Fruit fly (Drosophila melanogaster) whole organism, embryonic: ENCODE measurements around the gene CG7497.

Experiments
- Adf1 ChIP-seq: fragments of 200-800 bp; sonication (Bioruptor generic); IDR thresholded peaks from 2 replicates; pipeline ENCODE4 v1.3.6; 2022; ENCODE audit warnings: missing biosample characterization, missing genetic modification characterization
- CG10267 ChIP-seq: fragments of 200-800 bp; sonication (Bioruptor generic); optimal IDR thresholded peaks from 2 replicates; lab custom pipeline; 2018; ENCODE audit warnings: missing biosample characterization, mild to moderate bottlenecking, missing genetic modification characterization, moderate library complexity
- CG10321 ChIP-seq: fragments of 200-800 bp; sonication (Bioruptor generic); IDR thresholded peaks from 2 replicates; pipeline ENCODE4 v1.3.6; 2022; ENCODE audit warnings: missing biosample characterization, missing genetic modification characterization
- CG10565 ChIP-seq: fragments of 200-800 bp; sonication (Bioruptor generic); optimal IDR thresholded peaks from 3 replicates; lab custom pipeline; 2016; ENCODE audit warnings: missing biosample characterization, mild to moderate bottlenecking, missing genetic modification characterization
- CG11247 ChIP-seq: fragments of 200-800 bp; sonication (Bioruptor generic); IDR thresholded peaks from 2 replicates; pipeline ENCODE4 v1.3.6; 2022; ENCODE audit warnings: missing biosample characterization, missing genetic modification characterization
- CG15073 ChIP-seq: fragments of 200-800 bp; sonication (Bioruptor generic); optimal IDR thresholded peaks from 2 replicates; lab custom pipeline; 2016; ENCODE audit warnings: missing biosample characterization, missing genetic modification characterization
- CG16815 ChIP-seq: fragments of 200-800 bp; sonication (Bioruptor generic); optimal IDR thresholded peaks from 3 replicates; lab custom pipeline; 2017; ENCODE audit warnings: missing biosample characterization, mild to moderate bottlenecking, missing genetic modification characterization
- CG17612 ChIP-seq: fragments of 200-800 bp; sonication (Bioruptor generic); IDR thresholded peaks from 2 replicates; pipeline ENCODE4 v1.3.6; 2022; ENCODE audit warnings: missing biosample characterization, missing genetic modification characterization
- CG17802 ChIP-seq: fragments of 200-800 bp; sonication (Bioruptor generic); optimal IDR thresholded peaks from 2 replicates; lab custom pipeline; 2018; ENCODE audit warnings: missing biosample characterization, mild to moderate bottlenecking, missing genetic modification characterization, moderate library complexity
- CG3163 ChIP-seq: fragments of 200-800 bp; sonication (Bioruptor generic); optimal IDR thresholded peaks from 3 replicates; lab custom pipeline; 2016; ENCODE audit warnings: missing biosample characterization, missing genetic modification characterization
- CG3281 ChIP-seq: fragments of 200-800 bp; sonication (Bioruptor generic); optimal IDR thresholded peaks from 3 replicates; lab custom pipeline; 2017; ENCODE audit warnings: missing biosample characterization, mild to moderate bottlenecking, missing genetic modification characterization
- CG33213 ChIP-seq: fragments of 200-800 bp; sonication (Bioruptor generic); optimal IDR thresholded peaks from 3 replicates; lab custom pipeline; 2016; ENCODE audit warnings: missing biosample characterization, missing genetic modification characterization
- CG33557 ChIP-seq: fragments of 200-800 bp; sonication (Bioruptor generic); optimal IDR thresholded peaks from 2 replicates; lab custom pipeline; 2019; ENCODE audit warnings: missing biosample characterization, mild to moderate bottlenecking, missing genetic modification characterization, moderate library complexity
- CG34224 ChIP-seq: fragments of 200-800 bp; sonication (Bioruptor generic); IDR thresholded peaks from 3 replicates; pipeline ENCODE4 v1.3.6; 2022; ENCODE audit warnings: missing biosample characterization, missing genetic modification characterization; ENCODE audit not compliant: partially characterized antibody
- CG3847 ChIP-seq: fragments of 200-800 bp; sonication (Bioruptor generic); IDR thresholded peaks from 2 replicates; pipeline ENCODE4 v1.3.6; 2022; ENCODE audit warnings: missing biosample characterization, missing genetic modification characterization
- CG7271 ChIP-seq: fragments of 200-800 bp; sonication (Bioruptor generic); optimal IDR thresholded peaks from 2 replicates; lab custom pipeline; 2018; ENCODE audit warnings: missing biosample characterization, mild to moderate bottlenecking, missing genetic modification characterization, moderate library complexity
- CG9609 ChIP-seq: fragments of 200-800 bp; sonication (Bioruptor generic); optimal IDR thresholded peaks from 3 replicates; lab custom pipeline; 2016; ENCODE audit warnings: missing biosample characterization, missing genetic modification characterization
- Dll ChIP-seq: fragments of 200-800 bp; sonication (Bioruptor generic); IDR thresholded peaks from 4 replicates; pipeline ENCODE4 v1.3.6; 2022; ENCODE audit warnings: missing biosample characterization, missing genetic modification characterization; ENCODE audit not compliant: partially characterized antibody
- Doc3 ChIP-seq: fragments of 200-800 bp; sonication (Bioruptor generic); IDR thresholded peaks from 3 replicates; pipeline ENCODE4 v1.3.6; 2022; ENCODE audit warnings: missing biosample characterization, missing genetic modification characterization; ENCODE audit not compliant: partially characterized antibody
- Drgx ChIP-seq: fragments of 200-800 bp; sonication (Bioruptor generic); IDR thresholded peaks from 2 replicates; pipeline ENCODE4 v1.3.6; 2022; ENCODE audit warnings: missing biosample characterization, missing genetic modification characterization
- Eip74EF ChIP-seq, 2 experiments: fragments of 200-800 bp in 1 of 2; fragments of >200 bp in 1 of 2; sonication (Bioruptor generic) in 1 of 2; optimal IDR thresholded peaks; 2 replicates each; lab custom pipeline; 2017 to 2019; ENCODE audit warnings: missing biosample characterization in 2 of 2, missing genetic modification characterization in 2 of 2, mild to moderate bottlenecking in 1 of 2, moderate library complexity in 1 of 2
- Hsf ChIP-seq: fragments of 200-800 bp; sonication (Bioruptor generic); optimal IDR thresholded peaks from 3 replicates; lab custom pipeline; 2016; ENCODE audit warnings: missing biosample characterization, missing genetic modification characterization
- Lpt ChIP-seq: fragments of >200 bp; optimal IDR thresholded peaks from 2 replicates; lab custom pipeline; 2018; ENCODE audit warnings: missing biosample characterization, missing genetic modification characterization
- MESR4 ChIP-seq: fragments of 200-800 bp; sonication (Bioruptor generic); optimal IDR thresholded peaks from 2 replicates; lab custom pipeline; 2018; ENCODE audit warnings: missing biosample characterization, mild to moderate bottlenecking, missing genetic modification characterization, moderate library complexity
- Mad ChIP-seq: fragments of 200-800 bp; sonication (Bioruptor generic); optimal IDR thresholded peaks from 2 replicates; lab custom pipeline; 2016; ENCODE audit warnings: missing biosample characterization, missing genetic modification characterization
- Opbp ChIP-seq: fragments of 200-800 bp; sonication (Bioruptor generic); IDR thresholded peaks from 3 replicates; pipeline ENCODE4 v1.3.6; 2022; ENCODE audit warnings: missing biosample characterization, missing genetic modification characterization; ENCODE audit not compliant: partially characterized antibody
- Ptx1 ChIP-seq: fragments of 200-800 bp; sonication (Bioruptor generic); IDR thresholded peaks from 2 replicates; pipeline ENCODE4 v1.3.6; 2022; ENCODE audit warnings: missing biosample characterization, missing genetic modification characterization
- Sox102F ChIP-seq: fragments of 200-800 bp; sonication (Bioruptor generic); optimal IDR thresholded peaks from 2 replicates; lab custom pipeline; 2018; ENCODE audit warnings: missing biosample characterization, mild to moderate bottlenecking, missing genetic modification characterization, moderate library complexity
- YL-1 ChIP-seq: fragments of 200-800 bp; sonication (Bioruptor generic); optimal IDR thresholded peaks from 3 replicates; lab custom pipeline; 2017; ENCODE audit warnings: missing biosample characterization, mild to moderate bottlenecking, missing genetic modification characterization
- ara ChIP-seq: fragments of 200-800 bp; sonication (Bioruptor generic); IDR thresholded peaks from 2 replicates; pipeline ENCODE4 v1.3.6; 2022; ENCODE audit warnings: missing biosample characterization, missing genetic modification characterization
- ci ChIP-seq: fragments of 200-800 bp; sonication (Bioruptor generic); IDR thresholded peaks from 3 replicates; pipeline ENCODE4 v1.3.6; 2022; ENCODE audit warnings: missing biosample characterization, missing genetic modification characterization
- fd64A ChIP-seq: fragments of 200-800 bp; sonication (Bioruptor generic); optimal IDR thresholded peaks from 3 replicates; lab custom pipeline; 2018; ENCODE audit warnings: missing biosample characterization, mild to moderate bottlenecking, missing genetic modification characterization
- gcm ChIP-seq: fragments of 200-800 bp; sonication (Bioruptor generic); optimal IDR thresholded peaks from 2 replicates; lab custom pipeline; 2019; ENCODE audit warnings: missing biosample characterization, mild to moderate bottlenecking, missing genetic modification characterization, moderate library complexity
- kah ChIP-seq: fragments of 200-800 bp; sonication (Bioruptor generic); optimal IDR thresholded peaks from 2 replicates; lab custom pipeline; 2018; ENCODE audit warnings: missing biosample characterization, mild to moderate bottlenecking, missing genetic modification characterization
- nom ChIP-seq: fragments of 200-800 bp; sonication (Bioruptor generic); optimal IDR thresholded peaks from 2 replicates; lab custom pipeline; 2017; ENCODE audit warnings: missing biosample characterization, missing genetic modification characterization, mild to moderate bottlenecking, moderate library complexity, missing genetic modification reagents
- pan ChIP-seq, 4 experiments: fragments of >200 bp in 3 of 4; fragments of 200-800 bp in 1 of 4; sonication (Bioruptor generic) in 1 of 4; optimal IDR thresholded peaks in 3 of 4; IDR thresholded peaks in 1 of 4; 2 replicates each; pipeline versions ENCODE4 v1.3.6 to Lab custom; 2017 to 2022; ENCODE audit warnings: missing biosample characterization in 2 of 4, missing genetic modification characterization in 2 of 4, mixed read lengths in 1 of 4
- row ChIP-seq: fragments of 200-800 bp; sonication (Bioruptor generic); IDR thresholded peaks from 3 replicates; pipeline ENCODE4 v1.3.6; 2022; ENCODE audit warnings: missing biosample characterization, missing genetic modification characterization
- run ChIP-seq: fragments of 200-800 bp; sonication (Bioruptor generic); optimal IDR thresholded peaks from 3 replicates; lab custom pipeline; 2018; ENCODE audit warnings: missing biosample characterization, mild to moderate bottlenecking, missing genetic modification characterization
- seq ChIP-seq: fragments of 200-800 bp; sonication (Bioruptor generic); IDR thresholded peaks from 2 replicates; pipeline ENCODE4 v1.3.6; 2022; ENCODE audit warnings: missing biosample characterization, missing genetic modification characterization
- sima ChIP-seq: fragments of 200-800 bp; sonication (Bioruptor generic); optimal IDR thresholded peaks from 2 replicates; lab custom pipeline; 2016; ENCODE audit warnings: missing biosample characterization, missing genetic modification characterization
- sna ChIP-seq: fragments of 200-800 bp; sonication (Bioruptor generic); IDR thresholded peaks from 2 replicates; pipeline ENCODE4 v1.3.6; 2022; ENCODE audit warnings: missing biosample characterization, missing genetic modification characterization; ENCODE audit not compliant: partially characterized antibody
- so ChIP-seq: fragments of 200-800 bp; sonication (Bioruptor generic); IDR thresholded peaks from 3 replicates; pipeline ENCODE4 v1.3.6; 2022; ENCODE audit warnings: missing biosample characterization, missing genetic modification characterization
- sr ChIP-seq: fragments of 200-800 bp; sonication (Bioruptor generic); IDR thresholded peaks from 3 replicates; pipeline ENCODE4 v1.3.6; 2022; ENCODE audit warnings: missing biosample characterization, missing genetic modification characterization
- sug ChIP-seq: fragments of 200-800 bp; optimal IDR thresholded peaks from 2 replicates; lab custom pipeline; 2019; ENCODE audit warnings: missing biosample characterization, mild to moderate bottlenecking, missing genetic modification characterization, moderate library complexity
- ttk ChIP-seq: fragments of 200-800 bp; sonication (Bioruptor generic); IDR thresholded peaks from 2 replicates; pipeline ENCODE4 v2.1.2; 2022; ENCODE audit warnings: missing biosample characterization, missing genetic modification characterization
- vvl ChIP-seq: fragments of 200-800 bp; sonication (Bioruptor generic); IDR thresholded peaks from 2 replicates; pipeline ENCODE4 v1.3.6; 2022; ENCODE audit warnings: missing biosample characterization, missing genetic modification characterization
- z ChIP-seq: fragments of 200-800 bp; sonication (Bioruptor generic); IDR thresholded peaks from 3 replicates; pipeline ENCODE4 v1.3.6; 2022; ENCODE audit warnings: missing biosample characterization, missing genetic modification characterization
- zen ChIP-seq: fragments of 200-800 bp; sonication (Bioruptor generic); optimal IDR thresholded peaks from 3 replicates; lab custom pipeline; 2018; ENCODE audit warnings: missing biosample characterization, mild to moderate bottlenecking, missing genetic modification characterization, moderate library complexity

The CG7497 gene

dm6 chr3L:17590455-17591216, 42.6 kb upstream of the CG7497 start (continued):
- peak; percentile 46; the same call in 1 of the 4 replicates for TF ChIP-seq Dll (GFP tag; lab: Robert Waterston, UW)
- TF ChIP-seq CG3163 (GFP tag; lab: Kevin White, UChicago), result no peak
- no peak for TF ChIP-seq kah (GFP tag; lab: Kevin White, UChicago)
- no peak for TF ChIP-seq CG17612 (GFP tag; lab: Robert Waterston, UW)
- peak in 1 of 2 experiments; percentile 47 for TF ChIP-seq Eip74EF (GFP tag; optimal IDR thresholded peaks at IDR 0.05; lab: Kevin White, UChicago)
- no peak for TF ChIP-seq CG16815 (GFP tag; lab: Kevin White, UChicago)
- peak; percentile 40 for TF ChIP-seq fd64A (GFP tag; lab: Kevin White, UChicago)
- TF ChIP-seq sr (GFP tag; lab: Robert Waterston, UW), result peak; percentile 21; the same call in 1 of the 3 replicates
- TF ChIP-seq sug (tag; lab: Kevin White, UChicago), result peak; percentile 15
- peak; percentile 40; the same call in 1 of the 2 replicates for TF ChIP-seq vvl (GFP tag; lab: Robert Waterston, UW)
- TF ChIP-seq Hsf (GFP tag; lab: Kevin White, UChicago), result no peak
- no peak for TF ChIP-seq Mad (GFP tag; lab: Kevin White, UChicago)
- TF ChIP-seq CG10321 (GFP tag; lab: Robert Waterston, UW), result 0 out of 2 replicates have a peak, but pooled peaks have one; percentile 28
- no peak for TF ChIP-seq CG7271 (tag; lab: Kevin White, UChicago)
- TF ChIP-seq ci (GFP tag; lab: Robert Waterston, UW), result peak; percentile 64; the same call in 2 of the 3 replicates
- TF ChIP-seq Opbp (GFP tag; lab: Robert Waterston, UW), result no peak
- peak; percentile 56 for TF ChIP-seq Adf1 (GFP tag; lab: Robert Waterston, UW)
- no peak for TF ChIP-seq CG3281 (GFP tag; lab: Kevin White, UChicago)
- 0 out of 2 replicates have a peak, but pooled peaks have one; percentile 5 for TF ChIP-seq Ptx1
- no peak for TF ChIP-seq seq (GFP tag; lab: Robert Waterston, UW)
- TF ChIP-seq Sox102F, result no peak
- peak; percentile 18 for TF ChIP-seq CG17802 (tag; lab: Kevin White, UChicago)
- TF ChIP-seq nom, result peak; percentile 28
- TF ChIP-seq CG10565 (GFP tag; lab: Kevin White, UChicago), result no peak
- no peak for TF ChIP-seq sima (GFP tag; lab: Kevin White, UChicago)
- TF ChIP-seq run (tag; lab: Kevin White, UChicago), result no peak
- peak; percentile 44 for TF ChIP-seq Drgx (GFP tag; lab: Robert Waterston, UW)
- peak; percentile 58; the same call in 1 of the 3 replicates for TF ChIP-seq so (GFP tag; lab: Robert Waterston, UW)
- TF ChIP-seq CG15073 (GFP tag; lab: Kevin White, UChicago), result no peak
- no peak for TF ChIP-seq ara
- no peak for TF ChIP-seq Lpt (GFP tag; lab: Kevin White, UChicago)
- TF ChIP-seq CG34224 (GFP tag; lab: Robert Waterston, UW), result peak; percentile 44; the same call in 2 of the 3 replicates
- TF ChIP-seq Doc3, result no peak
- TF ChIP-seq gcm (GFP tag; lab: Kevin White, UChicago), result peak; percentile 35
- no peak for TF ChIP-seq zen (tag; lab: Kevin White, UChicago)
- no peak for TF ChIP-seq CG10267 (tag; lab: Kevin White, UChicago)
- TF ChIP-seq pan (optimal IDR thresholded peaks at IDR 0.05; lab: Kevin White, UChicago), result no peak
- no peak for TF ChIP-seq pan (GFP tag; optimal IDR thresholded peaks at IDR 0.05 in 1 of 2, IDR thresholded peaks at IDR 0.05 in 1 of 2)
- peak; percentile 17; the same call in 1 of the 3 replicates for TF ChIP-seq row (GFP tag; lab: Robert Waterston, UW)
- no peak for TF ChIP-seq CG33213 (GFP tag; lab: Kevin White, UChicago)
- no peak for TF ChIP-seq z (GFP tag; lab: Robert Waterston, UW)
- TF ChIP-seq CG33557 (GFP tag; lab: Kevin White, UChicago), result no peak
- TF ChIP-seq MESR4, result no peak
- TF ChIP-seq YL-1 (GFP tag; lab: Kevin White, UChicago), result no peak
- TF ChIP-seq CG9609, result no peak
- peak; percentile 58; the same call in 1 of the 2 replicates for TF ChIP-seq sna (GFP tag; lab: Robert Waterston, UW)
- no peak for TF ChIP-seq ttk (GFP tag; lab: Robert Waterston, UW)
- TF ChIP-seq CG3847 (GFP tag; lab: Robert Waterston, UW), result no peak
- TF ChIP-seq CG11247 (GFP tag; lab: Robert Waterston, UW), result no peak
